Fruit fly (Drosophila melanogaster): ENCODE data around the gene CG17475.
A peak's percentile ranks its signal among the peaks of the same experiment; 100 is the strongest.

CG17475 gene

DNA sequence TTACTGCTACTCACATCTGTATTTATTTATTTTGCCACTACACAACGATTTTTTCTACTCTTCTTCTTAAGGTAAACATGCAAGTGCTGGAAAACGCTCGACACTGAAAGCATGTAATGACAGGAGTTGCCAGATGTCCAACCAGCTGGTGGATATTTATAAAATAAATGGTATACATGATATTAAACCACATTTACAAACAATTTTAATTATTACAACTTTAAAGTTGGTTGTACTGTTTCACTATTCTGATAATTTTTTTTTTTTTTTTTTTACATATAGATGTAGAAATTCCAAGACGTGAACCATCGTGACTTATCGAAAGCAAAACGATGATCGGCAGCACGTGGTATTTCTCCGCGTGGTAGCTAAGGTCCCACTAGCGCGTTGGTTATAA, 50.4 kb downstream of the CG17475 start, which contains the start of the genes Keap1 and kuk (continued):
- TF ChIP-seq tap (tag; optimal IDR thresholded peaks at IDR 0.05) (no peak), Lim3 (GFP tag; IDR thresholded peaks at IDR 0.05) (no peak), CG8281 (tag; optimal IDR thresholded peaks at IDR 0.05) (no peak), CG8290 (GFP tag; optimal IDR thresholded peaks at IDR 0.05) (no peak), CG8290 (tag; optimal IDR thresholded peaks at IDR 0.05) (peak in 1 of 2 experiments; percentile 57), GATAe (GFP tag; conservative IDR thresholded peaks at IDR 0.05) (no peak), CG16815 (GFP tag; optimal IDR thresholded peaks at IDR 0.05) (peak; percentile 16), ken (GFP tag; IDR thresholded peaks at IDR 0.05) (peak; percentile 80), CG4328 (GFP tag; optimal IDR thresholded peaks at IDR 0.05) (no peak), ap (GFP tag; IDR thresholded peaks at IDR 0.05) (peak; percentile 42; the same call in 1 of the 2 replicates), Opbp (GFP tag; IDR thresholded peaks at IDR 0.05; ENCODE audit: partially characterized antibody) (peak; percentile 71), Sin3A (optimal IDR thresholded peaks at IDR 0.05) (peak; percentile 85), emc (GFP tag; optimal IDR thresholded peaks at IDR 0.05) (peak; percentile 62), CG30020 (tag; optimal IDR thresholded peaks at IDR 0.05) (peak; percentile 9), CG6689 (GFP tag; IDR thresholded peaks at IDR 0.05) (no peak), Nf-YC (tag; optimal IDR thresholded peaks at IDR 0.05) (peak; percentile 28), Ravus (GFP tag; IDR thresholded peaks at IDR 0.05) (no peak), caup (GFP tag; optimal IDR thresholded peaks at IDR 0.05; ENCODE audit: severe bottlenecking) (peak; percentile 59), Lhr (GFP tag; optimal IDR thresholded peaks at IDR 0.05) (peak; percentile 92), al (GFP tag; IDR thresholded peaks at IDR 0.05) (peak; percentile 44; the same call in 1 of the 2 replicates), YL-1 (GFP tag; optimal IDR thresholded peaks at IDR 0.05) (no peak), sisA (GFP tag; IDR thresholded peaks at IDR 0.05) (peak; percentile 56), ac (GFP tag; optimal IDR thresholded peaks at IDR 0.05) (no peak), ewg (GFP tag; optimal IDR thresholded peaks at IDR 0.05) (peak; percentile 58), Drgx (GFP tag; IDR thresholded peaks at IDR 0.05) (no peak), CG12104 (GFP tag; optimal IDR thresholded peaks at IDR 0.05) (peak; percentile 51), croc (GFP tag; conservative IDR thresholded peaks at IDR 0.05) (0 out of 3 replicates have a peak, but pooled peaks have one; percentile 15), CG14965 (GFP tag; optimal IDR thresholded peaks at IDR 0.05; ENCODE audit: borderline replicate concordance) (no peak), CG9797 (GFP tag; optimal IDR thresholded peaks at IDR 0.05) (peak; percentile 93), wek (GFP tag; optimal IDR thresholded peaks at IDR 0.05) (no peak), Awh (GFP tag; IDR thresholded peaks at IDR 0.05) (no peak), Ptx1 (GFP tag; IDR thresholded peaks at IDR 0.05) (peak; percentile 61), pnt (GFP tag; optimal IDR thresholded peaks at IDR 0.05) (no peak), CG7928 (GFP tag; optimal IDR thresholded peaks at IDR 0.05) (peak; percentile 43), Bgb (GFP tag; IDR thresholded peaks at IDR 0.05; ENCODE audit: partially characterized antibody) (peak; percentile 88), sna (GFP tag; IDR thresholded peaks at IDR 0.05; ENCODE audit: partially characterized antibody) (peak; percentile 72), fd102C (GFP tag; optimal IDR thresholded peaks at IDR 0.05) (no peak), sr (GFP tag; IDR thresholded peaks at IDR 0.05) (no peak), Taf1 (GFP tag; IDR thresholded peaks at IDR 0.05) (no peak), Hr51 (GFP tag; optimal IDR thresholded peaks at IDR 0.05) (peak in 1 of 2 experiments; percentile 69), Sox102F (GFP tag; optimal IDR thresholded peaks at IDR 0.05) (peak; percentile 22), CG3726 (GFP tag; IDR thresholded peaks at IDR 0.05) (no peak), CG9727 (GFP tag; optimal IDR thresholded peaks at IDR 0.05) (peak; percentile 41), chif (GFP tag; optimal IDR thresholded peaks at IDR 0.05) (peak; percentile 44 to 65), CG3838 (GFP tag; optimal IDR thresholded peaks at IDR 0.05) (peak; percentile 67), CG6813 (GFP tag; optimal IDR thresholded peaks at IDR 0.05) (no peak), nerfin-2 (GFP tag; IDR thresholded peaks at IDR 0.05; ENCODE audit: partially characterized antibody) (no peak), CG7786 (GFP tag; optimal IDR thresholded peaks at IDR 0.05) (peak; percentile 51), tx (GFP tag; optimal IDR thresholded peaks at IDR 0.05) (peak; percentile 51), CG15696 (tag; optimal IDR thresholded peaks at IDR 0.05) (peak; percentile 32), Side (GFP tag; optimal IDR thresholded peaks at IDR 0.05) (no peak)
